Fruit fly (Drosophila melanogaster) whole organism, prepupa: ENCODE results near the gene Ypel.

ENCODE experiments used
- CG10631 ChIP-seq: fragments of 200-800 bp; sonication (Bioruptor generic); optimal IDR thresholded peaks from 2 replicates; lab custom pipeline; 2016; ENCODE audit warnings: missing biosample characterization, missing genetic modification characterization
- CG11762 ChIP-seq: fragments of 200-800 bp; sonication (Bioruptor generic); optimal IDR thresholded peaks from 3 replicates; lab custom pipeline; 2016; ENCODE audit warnings: missing biosample characterization, missing genetic modification characterization; ENCODE audit not compliant: insufficient read depth
- CG15336 ChIP-seq: fragments of 200-800 bp; sonication (Bioruptor generic); IDR thresholded peaks from 2 replicates; pipeline ENCODE4 v1.3.6; 2022; ENCODE audit warnings: missing biosample characterization, missing genetic modification characterization
- CG1621 ChIP-seq: fragments of 200-800 bp; sonication (Bioruptor generic); optimal IDR thresholded peaks from 3 replicates; lab custom pipeline; 2018; ENCODE audit warnings: missing biosample characterization, mild to moderate bottlenecking, missing genetic modification characterization
- CG16779 ChIP-seq: fragments of 200-800 bp; sonication (Bioruptor generic); optimal IDR thresholded peaks from 3 replicates; lab custom pipeline; 2017; ENCODE audit warnings: missing biosample characterization, mild to moderate bottlenecking, missing genetic modification characterization
- CG3032 ChIP-seq: fragments of 200-800 bp; optimal IDR thresholded peaks from 2 replicates; lab custom pipeline; 2019; ENCODE audit warnings: missing biosample characterization, mild to moderate bottlenecking, missing genetic modification characterization, moderate library complexity
- CG31627 ChIP-seq: fragments of 200-800 bp; sonication (Bioruptor generic); optimal IDR thresholded peaks from 3 replicates; lab custom pipeline; 2016; ENCODE audit warnings: missing biosample characterization, missing genetic modification characterization
- CG32006 ChIP-seq: fragments of 200-800 bp; sonication (Bioruptor generic); optimal IDR thresholded peaks from 3 replicates; lab custom pipeline; 2017; ENCODE audit warnings: missing biosample characterization, mild to moderate bottlenecking, missing genetic modification characterization
- CG3919 ChIP-seq: fragments of 200-800 bp; sonication (Bioruptor generic); optimal IDR thresholded peaks from 3 replicates; lab custom pipeline; 2016; ENCODE audit warnings: missing biosample characterization, missing genetic modification characterization
- CG6163 ChIP-seq: fragments of 200-800 bp; sonication (Bioruptor generic); IDR thresholded peaks from 3 replicates; pipeline ENCODE4 v1.3.6; 2022; ENCODE audit warnings: missing biosample characterization, missing genetic modification characterization
- CG6276 ChIP-seq: fragments of 200-800 bp; sonication (Bioruptor generic); optimal IDR thresholded peaks from 2 replicates; lab custom pipeline; 2017; ENCODE audit warnings: missing biosample characterization, mild to moderate bottlenecking, missing genetic modification characterization
- CG7368 ChIP-seq: fragments of 200-800 bp; sonication (Bioruptor generic); optimal IDR thresholded peaks from 3 replicates; lab custom pipeline; 2016; ENCODE audit warnings: missing biosample characterization, missing genetic modification characterization
- CG8119 ChIP-seq: fragments of 200-800 bp; sonication (Bioruptor generic); IDR thresholded peaks from 3 replicates; pipeline ENCODE4 v1.3.6; 2022; ENCODE audit warnings: missing biosample characterization, missing genetic modification characterization
- CG8319 ChIP-seq: fragments of 200-800 bp; sonication (Bioruptor generic); optimal IDR thresholded peaks from 3 replicates; lab custom pipeline; 2016; ENCODE audit warnings: missing biosample characterization, missing genetic modification characterization
- CG8632 ChIP-seq: fragments of 200-800 bp; sonication (Bioruptor generic); optimal IDR thresholded peaks from 3 replicates; lab custom pipeline; 2016; ENCODE audit warnings: missing biosample characterization, missing genetic modification characterization
- CG9139 ChIP-seq: fragments of 200-800 bp; sonication (Bioruptor generic); optimal IDR thresholded peaks from 3 replicates; lab custom pipeline; 2017; ENCODE audit warnings: missing biosample characterization, mild to moderate bottlenecking, missing genetic modification characterization
- Eip78C ChIP-seq: fragments of 200-800 bp; sonication (Bioruptor generic); peaks from one replicate; lab custom pipeline; 2016; ENCODE audit warnings: missing biosample characterization, missing genetic modification characterization
- Eip93F ChIP-seq: fragments of 200-800 bp; sonication (Bioruptor generic); optimal IDR thresholded peaks from 2 replicates; lab custom pipeline; 2016; ENCODE audit warnings: missing biosample characterization, mild to moderate bottlenecking, missing genetic modification characterization
- Ets21C ChIP-seq: fragments of 200-800 bp; sonication (Bioruptor generic); optimal IDR thresholded peaks from 3 replicates; lab custom pipeline; 2016; ENCODE audit warnings: missing biosample characterization, missing genetic modification characterization
- Ets96B ChIP-seq: fragments of 200-800 bp; optimal IDR thresholded peaks from 2 replicates; lab custom pipeline; 2019; ENCODE audit warnings: missing biosample characterization, mild to moderate bottlenecking, missing genetic modification characterization, moderate library complexity
- Hr39 ChIP-seq: fragments of 200-800 bp; sonication (Bioruptor generic); optimal IDR thresholded peaks from 2 replicates; lab custom pipeline; 2016; ENCODE audit warnings: missing biosample characterization, missing genetic modification characterization
- Hr4 ChIP-seq: fragments of 200-800 bp; sonication (Bioruptor generic); optimal IDR thresholded peaks from 3 replicates; lab custom pipeline; 2016; ENCODE audit warnings: missing biosample characterization, missing genetic modification characterization
- Lpt ChIP-seq: fragments of 200-800 bp; sonication (Bioruptor generic); optimal IDR thresholded peaks from 3 replicates; lab custom pipeline; 2016; ENCODE audit warnings: missing biosample characterization, missing genetic modification characterization
- Met ChIP-seq: fragments of 200-800 bp; sonication (Bioruptor generic); optimal IDR thresholded peaks from 3 replicates; lab custom pipeline; 2016; ENCODE audit warnings: missing biosample characterization, missing genetic modification characterization
- OdsH ChIP-seq: fragments of 200-800 bp; sonication (Bioruptor generic); optimal IDR thresholded peaks from 3 replicates; lab custom pipeline; 2016; ENCODE audit warnings: missing biosample characterization, missing genetic modification characterization
- Smox ChIP-seq: fragments of 200-800 bp; sonication (Bioruptor generic); optimal IDR thresholded peaks from 3 replicates; lab custom pipeline; 2016; ENCODE audit warnings: missing biosample characterization, missing genetic modification characterization
- Sox102F ChIP-seq: fragments of 200-800 bp; sonication (Bioruptor generic); optimal IDR thresholded peaks from 2 replicates; lab custom pipeline; 2016; ENCODE audit warnings: missing biosample characterization, mild to moderate bottlenecking, missing genetic modification characterization
- Sox15 ChIP-seq: fragments of 200-800 bp; sonication (Bioruptor generic); optimal IDR thresholded peaks from 3 replicates; lab custom pipeline; 2016; ENCODE audit warnings: missing biosample characterization, missing genetic modification characterization
- achi ChIP-seq: fragments of 200-800 bp; sonication (Bioruptor generic); optimal IDR thresholded peaks from 3 replicates; lab custom pipeline; 2016; ENCODE audit warnings: missing biosample characterization, missing genetic modification characterization
- dsx ChIP-seq: fragments of 200-800 bp; optimal IDR thresholded peaks from 3 replicates; lab custom pipeline; 2019; ENCODE audit warnings: missing biosample characterization, mild to moderate bottlenecking, missing genetic modification characterization, moderate library complexity; ENCODE audit not compliant: poor library complexity, severe bottlenecking
- fd59A ChIP-seq: fragments of 200-800 bp; sonication (Bioruptor generic); optimal IDR thresholded peaks from 2 replicates; lab custom pipeline; 2017; ENCODE audit warnings: missing biosample characterization, mild to moderate bottlenecking, missing genetic modification characterization, missing genetic modification reagents
- fkh ChIP-seq: fragments of 200-800 bp; sonication (Bioruptor generic); optimal IDR thresholded peaks from 3 replicates; lab custom pipeline; 2017; ENCODE audit warnings: missing biosample characterization, mild to moderate bottlenecking, missing genetic modification characterization, moderate library complexity
- lz ChIP-seq: fragments of 200-800 bp; sonication (Bioruptor generic); optimal IDR thresholded peaks from 3 replicates; lab custom pipeline; 2016; ENCODE audit warnings: missing biosample characterization, missing genetic modification characterization
- pdm3 ChIP-seq: fragments of 200-800 bp; sonication (Bioruptor generic); optimal IDR thresholded peaks from 3 replicates; lab custom pipeline; 2016; ENCODE audit warnings: missing biosample characterization, missing genetic modification characterization
- spab ChIP-seq: fragments of 200-800 bp; sonication (Bioruptor generic); optimal IDR thresholded peaks from 2 replicates; lab custom pipeline; 2017; ENCODE audit warnings: missing biosample characterization, mild to moderate bottlenecking, missing genetic modification characterization, missing genetic modification reagents
- ss ChIP-seq, 2 experiments: fragments of 200-800 bp; sonication (Bioruptor generic); optimal IDR thresholded peaks; 2 replicates in 1 of 2; 3 replicates in 1 of 2; lab custom pipeline; 2017 to 2018; ENCODE audit warnings: mild to moderate bottlenecking in 2 of 2, missing biosample characterization in 2 of 2, missing genetic modification characterization in 2 of 2, moderate library complexity in 1 of 2
- topi ChIP-seq: fragments of 200-800 bp; sonication (Bioruptor generic); optimal IDR thresholded peaks from 3 replicates; lab custom pipeline; 2016; ENCODE audit warnings: missing biosample characterization, missing genetic modification characterization
- vri ChIP-seq: fragments of 200-800 bp; sonication (Bioruptor generic); optimal IDR thresholded peaks from 3 replicates; lab custom pipeline; 2016; ENCODE audit warnings: missing biosample characterization, mild to moderate bottlenecking, missing genetic modification characterization

The Ypel gene

dm6 chrX:10256228-10256627, 44.1 kb upstream of the Ypel start:
- TF ChIP-seq CG9139 (GFP tag; lab: Kevin White, UChicago) = no peak
- no peak for TF ChIP-seq dsx
- no peak for TF ChIP-seq CG11762 (GFP tag; lab: Kevin White, UChicago)
- no peak for TF ChIP-seq Sox15 (GFP tag; lab: Kevin White, UChicago)
- no peak for TF ChIP-seq Hr4
- TF ChIP-seq Lpt (GFP tag; lab: Kevin White, UChicago) = no peak
- TF ChIP-seq CG8632 (GFP tag; lab: Kevin White, UChicago) = no peak
- TF ChIP-seq Smox (GFP tag; lab: Kevin White, UChicago) = no peak
- no peak for TF ChIP-seq CG1621 (tag; lab: Kevin White, UChicago)
- TF ChIP-seq CG16779 = no peak
- no peak for TF ChIP-seq lz (GFP tag; lab: Kevin White, UChicago)
- TF ChIP-seq ss (GFP tag; optimal IDR thresholded peaks at IDR 0.05; lab: Kevin White, UChicago) = no peak
- TF ChIP-seq CG6276 (GFP tag; lab: Kevin White, UChicago) = no peak

dm6 chrX:10252745-10253144, 40.6 kb upstream of the Ypel start:
- TF ChIP-seq CG10631 (GFP tag; lab: Kevin White, UChicago) (no peak), Eip93F (GFP tag; lab: Kevin White, UChicago) (no peak), pdm3 (GFP tag; lab: Kevin White, UChicago) (no peak), Sox102F (GFP tag; lab: Kevin White, UChicago) (no peak), fd59A (GFP tag; lab: Kevin White, UChicago) (no peak), achi (no peak), Lpt (GFP tag; lab: Kevin White, UChicago) (no peak), ss (GFP tag; optimal IDR thresholded peaks at IDR 0.05; lab: Kevin White, UChicago) (no peak), Hr39 (GFP tag; lab: Kevin White, UChicago) (no peak), CG1621 (tag; lab: Kevin White, UChicago) (no peak), Sox15 (GFP tag; lab: Kevin White, UChicago) (no peak), CG8119 (no peak), topi (no peak), CG3032 (tag; lab: Kevin White, UChicago) (no peak), Eip78C (GFP tag; lab: Kevin White, UChicago) (no peak), CG11762 (GFP tag; lab: Kevin White, UChicago) (no peak)
- TF ChIP-seq, all 60 proteins: peak for 0

- no peak for TF ChIP-seq CG8119
- no peak for TF ChIP-seq OdsH
- peak; percentile 34 for TF ChIP-seq CG32006 (GFP tag; lab: Kevin White, UChicago)
- peak; percentile 44 for TF ChIP-seq Eip78C (GFP tag; lab: Kevin White, UChicago)
- TF ChIP-seq CG6163 (GFP tag; lab: Robert Waterston, UW) = 0 out of 3 replicates have a peak, but pooled peaks have one; percentile 28
- no peak for TF ChIP-seq CG1621 (tag; lab: Kevin White, UChicago)
- TF ChIP-seq CG15336 (GFP tag; lab: Robert Waterston, UW) = 0 out of 2 replicates have a peak, but pooled peaks have one; percentile 7
- no peak for TF ChIP-seq topi
Observed at dm6 chrX:10250659-10251058, 38.5 kb upstream of the Ypel start.

- no peak for TF ChIP-seq CG31627 (GFP tag; lab: Kevin White, UChicago)
- TF ChIP-seq pdm3 (GFP tag; lab: Kevin White, UChicago) = no peak
- no peak for TF ChIP-seq Eip93F (GFP tag; lab: Kevin White, UChicago)
- TF ChIP-seq Sox15 (GFP tag; lab: Kevin White, UChicago) = no peak
- no peak for TF ChIP-seq spab (GFP tag; lab: Kevin White, UChicago)
- TF ChIP-seq Ets21C (GFP tag; lab: Kevin White, UChicago) = no peak
- no peak for TF ChIP-seq CG8319
- TF ChIP-seq CG7368 = no peak
- TF ChIP-seq CG6163 (GFP tag; lab: Robert Waterston, UW) = no peak
- TF ChIP-seq Met (GFP tag; lab: Kevin White, UChicago) = no peak
- no peak for TF ChIP-seq CG3919 (GFP tag; lab: Kevin White, UChicago)
- TF ChIP-seq vri (GFP tag; lab: Kevin White, UChicago) = no peak
- TF ChIP-seq Ets96B (tag; lab: Kevin White, UChicago) = no peak
- TF ChIP-seq CG1621 (tag; lab: Kevin White, UChicago) = no peak
- no peak for TF ChIP-seq fkh (GFP tag; lab: Kevin White, UChicago)
- TF ChIP-seq CG15336 (GFP tag; lab: Robert Waterston, UW) = no peak
- TF ChIP-seq topi = no peak
Observed at dm6 chrX:10250017-10250416, 37.8 kb upstream of the Ypel start.
